Fruit fly (Drosophila melanogaster): ENCODE data around the gene CG42395.

Gene CG42395

dm6 chrX:9576147-9576503 is at the start of gene CG42395:
Gene CG42395, minus strand, starts transcription at chrX:9576247.
- TF ChIP-seq CG8478 (optimal IDR thresholded peaks at IDR 0.05) (no peak), pan (optimal IDR thresholded peaks at IDR 0.05) (no peak), EcR (GFP tag; optimal IDR thresholded peaks at IDR 0.05) (no peak), usp (GFP tag; optimal IDR thresholded peaks at IDR 0.05) (no peak), Dll (optimal IDR thresholded peaks at IDR 0.05) (no peak), psq (optimal IDR thresholded peaks at IDR 0.05) (no peak)

dm6 chrX:9617598-9618076 is 41.6 kb upstream of the CG42395 start:
- TF ChIP-seq psq (optimal IDR thresholded peaks at IDR 0.05) (no peak), usp (GFP tag; optimal IDR thresholded peaks at IDR 0.05) (no peak), EcR (GFP tag; optimal IDR thresholded peaks at IDR 0.05) (no peak), Dll (optimal IDR thresholded peaks at IDR 0.05) (no peak)

- TF ChIP-seq psq (optimal IDR thresholded peaks at IDR 0.05) (no peak), pan (optimal IDR thresholded peaks at IDR 0.05) (no peak), Dll (optimal IDR thresholded peaks at IDR 0.05) (no peak), usp (GFP tag; optimal IDR thresholded peaks at IDR 0.05) (no peak), CG8478 (optimal IDR thresholded peaks at IDR 0.05) (no peak), EcR (GFP tag; optimal IDR thresholded peaks at IDR 0.05) (no peak)
Measured at dm6 chrX:9615471-9615870, 39.4 kb upstream of the CG42395 start.

- TF ChIP-seq psq (optimal IDR thresholded peaks at IDR 0.05) (no peak), Dll (optimal IDR thresholded peaks at IDR 0.05) (no peak)
Measured at dm6 chrX:9608727-9609419, 32.8 kb upstream of the CG42395 start, which contains the start of the genes LysRS and Hecw. Gene LysRS, minus strand, starts transcription at chrX:9608884. Gene Hecw, plus strand, starts transcription at chrX:9608946.

dm6 chrX:9605783-9606182 is 29.7 kb upstream of the CG42395 start, which contains the start of gene Lst8:
Gene Lst8, minus strand, starts transcription at chrX:9605969.
- TF ChIP-seq Dll (optimal IDR thresholded peaks at IDR 0.05): no peak
- TF ChIP-seq usp (GFP tag; optimal IDR thresholded peaks at IDR 0.05): no peak
- no peak for TF ChIP-seq psq (optimal IDR thresholded peaks at IDR 0.05)
- TF ChIP-seq CG8478 (optimal IDR thresholded peaks at IDR 0.05): no peak
- no peak for TF ChIP-seq EcR (GFP tag; optimal IDR thresholded peaks at IDR 0.05)
- no peak for TF ChIP-seq pan (optimal IDR thresholded peaks at IDR 0.05)

dm6 chrX:9600818-9601732 is 25.0 kb upstream of the CG42395 start, which contains the start of gene Gga:
Gene Gga, plus strand, starts transcription at chrX:9601030.
- TF ChIP-seq Dll (optimal IDR thresholded peaks at IDR 0.05) (no peak), EcR (GFP tag; optimal IDR thresholded peaks at IDR 0.05) (no peak), pan (optimal IDR thresholded peaks at IDR 0.05) (no peak)

- peak; percentile 66 for TF ChIP-seq pan (optimal IDR thresholded peaks at IDR 0.05)
- TF ChIP-seq CG8478 (optimal IDR thresholded peaks at IDR 0.05): no peak
Measured at dm6 chrX:9600083-9600817, 24.2 kb upstream of the CG42395 start.

dm6 chrX:9599158-9600082 is 23.4 kb upstream of the CG42395 start:
- TF ChIP-seq EcR (GFP tag; optimal IDR thresholded peaks at IDR 0.05) (no peak), psq (optimal IDR thresholded peaks at IDR 0.05) (no peak), Dll (optimal IDR thresholded peaks at IDR 0.05) (no peak), CG8478 (optimal IDR thresholded peaks at IDR 0.05) (no peak), usp (GFP tag; optimal IDR thresholded peaks at IDR 0.05) (no peak), pan (optimal IDR thresholded peaks at IDR 0.05) (no peak)

- TF ChIP-seq EcR (GFP tag; optimal IDR thresholded peaks at IDR 0.05): no peak
- TF ChIP-seq psq (optimal IDR thresholded peaks at IDR 0.05): no peak
- no peak for TF ChIP-seq Dll (optimal IDR thresholded peaks at IDR 0.05)
- TF ChIP-seq CG8478 (optimal IDR thresholded peaks at IDR 0.05): no peak
- no peak for TF ChIP-seq pan (optimal IDR thresholded peaks at IDR 0.05)
- TF ChIP-seq usp (GFP tag; optimal IDR thresholded peaks at IDR 0.05): no peak
Measured at dm6 chrX:9598106-9598505, 22.1 kb upstream of the CG42395 start.

- TF ChIP-seq CG8478 (optimal IDR thresholded peaks at IDR 0.05) (no peak), usp (GFP tag; optimal IDR thresholded peaks at IDR 0.05) (no peak), pan (optimal IDR thresholded peaks at IDR 0.05) (no peak), Dll (optimal IDR thresholded peaks at IDR 0.05) (no peak), psq (optimal IDR thresholded peaks at IDR 0.05) (no peak), EcR (GFP tag; optimal IDR thresholded peaks at IDR 0.05) (no peak)
Measured at dm6 chrX:9595312-9595931, 19.4 kb upstream of the CG42395 start.

dm6 chrX:9594446-9594845 is 18.4 kb upstream of the CG42395 start:
- TF ChIP-seq CG8478 (optimal IDR thresholded peaks at IDR 0.05) (no peak), EcR (GFP tag; optimal IDR thresholded peaks at IDR 0.05) (no peak), Dll (optimal IDR thresholded peaks at IDR 0.05) (no peak), pan (optimal IDR thresholded peaks at IDR 0.05) (no peak), usp (GFP tag; optimal IDR thresholded peaks at IDR 0.05) (no peak), psq (optimal IDR thresholded peaks at IDR 0.05) (no peak)

Data from whole organism.